Worm (Caenorhabditis elegans): ENCODE measurements around the gene hum-8.

hum-8 gene

ce11 chrIV:440509-440908 is at the start of gene hum-8:
hum-8 (minus strand) TSS chrIV:440554.
- TF ChIP-seq mab-5 (tag; optimal IDR thresholded peaks at IDR 0.05), result no peak
- no peak for TF ChIP-seq nhr-76 (tag; optimal IDR thresholded peaks at IDR 0.05)
- TF ChIP-seq sptf-1 (tag; optimal IDR thresholded peaks at IDR 0.05), result no peak
- TF ChIP-seq drap-1 (GFP tag; optimal IDR thresholded peaks at IDR 0.05), result no peak
- no peak for TF ChIP-seq elt-1 (tag; optimal IDR thresholded peaks at IDR 0.05; ENCODE audit: borderline replicate concordance, insufficient read depth)
- TF ChIP-seq lin-13 (tag; optimal IDR thresholded peaks at IDR 0.05), result no peak
- no peak for TF ChIP-seq lsy-2 (tag; optimal IDR thresholded peaks at IDR 0.05)
- TF ChIP-seq unc-39 (tag; optimal IDR thresholded peaks at IDR 0.05), result no peak

DNA sequence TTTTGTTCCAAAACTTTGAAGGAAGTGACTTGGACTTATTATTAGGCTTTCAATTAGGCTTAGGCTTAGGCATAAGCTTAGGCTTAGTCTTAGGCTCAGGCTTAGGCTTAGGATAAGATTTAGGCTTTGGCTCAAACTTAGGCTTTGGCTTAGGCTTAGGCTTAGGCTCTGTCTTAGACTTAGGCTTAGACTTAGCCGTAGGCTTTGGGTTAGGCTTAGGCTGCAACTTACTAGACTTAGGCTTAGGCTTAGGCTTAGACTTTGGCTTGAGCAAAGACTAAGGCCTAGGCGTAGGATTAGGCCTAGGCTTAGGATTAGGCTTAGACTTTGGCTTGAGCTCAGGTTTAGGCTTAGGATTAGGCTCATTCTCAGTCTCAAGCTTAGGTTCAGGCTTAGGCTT is 44.4 kb upstream of the hum-8 start:
- TF ChIP-seq ham-2 (GFP tag; optimal IDR thresholded peaks at IDR 0.05), result peak; percentile 22
- no peak for TF ChIP-seq elt-1 (tag; optimal IDR thresholded peaks at IDR 0.05; ENCODE audit: borderline replicate concordance, insufficient read depth)
- TF ChIP-seq nhr-2 (tag; optimal IDR thresholded peaks at IDR 0.05), result no peak

ce11 chrIV:484004-484403 is 43.6 kb upstream of the hum-8 start:
- TF ChIP-seq hlh-1 (tag; optimal IDR thresholded peaks at IDR 0.05) (no peak), drap-1 (GFP tag; optimal IDR thresholded peaks at IDR 0.05) (no peak), lsy-2 (tag; optimal IDR thresholded peaks at IDR 0.05) (no peak), sptf-1 (tag; optimal IDR thresholded peaks at IDR 0.05) (no peak), mep-1 (tag; optimal IDR thresholded peaks at IDR 0.05) (no peak), lin-32 (GFP tag; optimal IDR thresholded peaks at IDR 0.05) (no peak), unc-39 (tag; optimal IDR thresholded peaks at IDR 0.05) (no peak), M03D4.4 (tag; optimal IDR thresholded peaks at IDR 0.05) (no peak), nhr-28 (tag; optimal IDR thresholded peaks at IDR 0.05) (no peak), ceh-43 (GFP tag; optimal IDR thresholded peaks at IDR 0.05) (no peak), elt-3 (tag; optimal IDR thresholded peaks at IDR 0.05) (no peak), bed-3 (GFP tag; optimal IDR thresholded peaks at IDR 0.05) (no peak)

- no peak for TF ChIP-seq tbx-8 (GFP tag; optimal IDR thresholded peaks at IDR 0.05)
- TF ChIP-seq nhr-237 (tag; optimal IDR thresholded peaks at IDR 0.05), result no peak
- no peak for TF ChIP-seq sem-2 (GFP tag; optimal IDR thresholded peaks at IDR 0.05)
- TF ChIP-seq elt-1 (tag; optimal IDR thresholded peaks at IDR 0.05; ENCODE audit: borderline replicate concordance, insufficient read depth), result no peak
- TF ChIP-seq unc-39 (tag; optimal IDR thresholded peaks at IDR 0.05), result no peak
- no peak for TF ChIP-seq pha-4 (tag; optimal IDR thresholded peaks at IDR 0.05)
- no peak for TF ChIP-seq lsy-2 (tag; optimal IDR thresholded peaks at IDR 0.05)
- no peak for TF ChIP-seq ceh-43 (GFP tag; optimal IDR thresholded peaks at IDR 0.05)
- TF ChIP-seq unc-120 (tag; optimal IDR thresholded peaks at IDR 0.05; ENCODE audit: poor library complexity, severe bottlenecking), result no peak
- no peak for TF ChIP-seq flh-1 (GFP tag; optimal IDR thresholded peaks at IDR 0.05)
- no peak for TF ChIP-seq cnd-1 (tag; optimal IDR thresholded peaks at IDR 0.05)
Measured at ce11 chrIV:481067-481466, 40.7 kb upstream of the hum-8 start, which contains the start of gene npr-37. npr-37 (minus strand) TSS chrIV:481167.

ce11 chrIV:468307-468706 is 28.0 kb upstream of the hum-8 start:
- TF ChIP-seq nhr-12 (tag; optimal IDR thresholded peaks at IDR 0.05) (no peak), ces-1 (GFP tag; optimal IDR thresholded peaks at IDR 0.05) (no peak), nhr-237 (tag; optimal IDR thresholded peaks at IDR 0.05) (no peak)

DNA sequence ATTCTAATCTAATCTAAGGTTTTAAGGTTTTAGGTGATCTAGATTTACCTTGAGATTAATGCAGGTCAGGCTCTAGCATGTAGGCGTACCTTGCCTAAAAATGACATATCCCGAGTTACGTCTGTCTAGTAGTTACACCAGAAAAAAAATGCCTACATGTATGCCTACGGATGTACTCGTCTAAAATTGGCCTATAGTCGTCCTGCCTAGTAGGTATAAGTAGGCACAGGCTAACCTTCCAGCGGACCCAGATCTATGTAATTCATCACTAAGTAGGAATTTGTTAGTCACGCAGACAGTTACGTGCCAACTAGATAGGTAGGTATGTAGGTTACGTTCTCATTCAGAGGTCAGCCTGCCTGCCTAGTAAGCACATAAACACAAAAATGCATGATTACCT is 26.9 kb upstream of the hum-8 start:
- TF ChIP-seq unc-62 (GFP tag; optimal IDR thresholded peaks at IDR 0.05) (no peak), unc-120 (tag; optimal IDR thresholded peaks at IDR 0.05; ENCODE audit: poor library complexity, severe bottlenecking) (no peak), flh-1 (GFP tag; optimal IDR thresholded peaks at IDR 0.05) (no peak), sptf-1 (tag; optimal IDR thresholded peaks at IDR 0.05) (no peak), bed-3 (GFP tag; optimal IDR thresholded peaks at IDR 0.05) (no peak), nhr-76 (tag; optimal IDR thresholded peaks at IDR 0.05) (no peak), mls-2 (tag; optimal IDR thresholded peaks at IDR 0.05) (no peak), mep-1 (tag; optimal IDR thresholded peaks at IDR 0.05) (no peak), pha-4 (tag; optimal IDR thresholded peaks at IDR 0.05) (no peak), nhr-2 (tag; optimal IDR thresholded peaks at IDR 0.05) (no peak), M03D4.4 (tag; optimal IDR thresholded peaks at IDR 0.05) (no peak), ceh-43 (GFP tag; optimal IDR thresholded peaks at IDR 0.05) (no peak), ceh-83 (GFP tag; optimal IDR thresholded peaks at IDR 0.05) (no peak), elt-3 (tag; optimal IDR thresholded peaks at IDR 0.05) (no peak), zip-8 (tag; optimal IDR thresholded peaks at IDR 0.05) (no peak), snpc-4 (tag; optimal IDR thresholded peaks at IDR 0.05) (no peak)
